Fruit fly (Drosophila melanogaster) whole organism, embryonic: Measurements from ENCODE around the gene CG5934.

Source experiments
- CG10209 ChIP-seq: fragments of 200-800 bp; sonication (Bioruptor generic); optimal IDR thresholded peaks from 3 replicates; lab custom pipeline; 2017; ENCODE audit warnings: missing biosample characterization, mild to moderate bottlenecking, missing genetic modification characterization, missing genetic modification reagents
- CG10543 ChIP-seq: fragments of 200-800 bp; sonication (Bioruptor generic); optimal IDR thresholded peaks from 3 replicates; lab custom pipeline; 2017; ENCODE audit warnings: missing biosample characterization, mild to moderate bottlenecking, missing genetic modification characterization, moderate library complexity
- CG10979 ChIP-seq: fragments of 200-800 bp; sonication (Bioruptor generic); optimal IDR thresholded peaks from 2 replicates; lab custom pipeline; 2018; ENCODE audit warnings: missing biosample characterization, mild to moderate bottlenecking, missing genetic modification characterization, moderate library complexity
- CG11398 ChIP-seq: fragments of 200-800 bp; sonication (Bioruptor generic); optimal IDR thresholded peaks from 2 replicates; lab custom pipeline; 2016; ENCODE audit warnings: missing biosample characterization, missing genetic modification characterization
- CG12104 ChIP-seq: fragments of 200-800 bp; sonication (Bioruptor generic); optimal IDR thresholded peaks from 3 replicates; lab custom pipeline; 2016; ENCODE audit warnings: missing biosample characterization, missing genetic modification characterization
- CG15073 ChIP-seq: fragments of 200-800 bp; sonication (Bioruptor generic); optimal IDR thresholded peaks from 2 replicates; lab custom pipeline; 2016; ENCODE audit warnings: missing biosample characterization, missing genetic modification characterization
- CG16863 ChIP-seq: fragments of 200-800 bp; sonication (Bioruptor generic); optimal IDR thresholded peaks from 3 replicates; lab custom pipeline; 2016; ENCODE audit warnings: missing biosample characterization, missing genetic modification characterization
- CG17361 ChIP-seq: fragments of 200-800 bp; sonication (Bioruptor generic); IDR thresholded peaks from 3 replicates; pipeline ENCODE4 v1.3.6; 2022; ENCODE audit warnings: missing biosample characterization, missing genetic modification characterization
- CG2678 ChIP-seq: fragments of 200-800 bp; sonication (Bioruptor generic); optimal IDR thresholded peaks from 3 replicates; lab custom pipeline; 2019; ENCODE audit warnings: missing biosample characterization, mild to moderate bottlenecking, missing genetic modification characterization, moderate library complexity
- CG3281 ChIP-seq: fragments of 200-800 bp; sonication (Bioruptor generic); optimal IDR thresholded peaks from 3 replicates; lab custom pipeline; 2017; ENCODE audit warnings: missing biosample characterization, mild to moderate bottlenecking, missing genetic modification characterization
- CG3407 ChIP-seq: fragments of 200-800 bp; sonication (Bioruptor generic); optimal IDR thresholded peaks from 2 replicates; lab custom pipeline; 2018; ENCODE audit warnings: missing biosample characterization, mild to moderate bottlenecking, missing genetic modification characterization
- CG4424 ChIP-seq: fragments of 200-800 bp; sonication (Bioruptor generic); optimal IDR thresholded peaks from 3 replicates; lab custom pipeline; 2016; ENCODE audit warnings: missing biosample characterization, missing genetic modification characterization
- CG4820 ChIP-seq: fragments of 200-800 bp; sonication (Bioruptor generic); optimal IDR thresholded peaks from 3 replicates; lab custom pipeline; 2016; ENCODE audit warnings: missing biosample characterization, missing genetic modification characterization
- CG7556 ChIP-seq: fragments of 200-800 bp; sonication (Bioruptor generic); optimal IDR thresholded peaks from 2 replicates; lab custom pipeline; 2017; ENCODE audit warnings: missing biosample characterization, mild to moderate bottlenecking, missing genetic modification characterization
- CG8359 ChIP-seq: fragments of 200-800 bp; sonication (Bioruptor generic); optimal IDR thresholded peaks from 2 replicates; lab custom pipeline; 2017; ENCODE audit warnings: missing biosample characterization, mild to moderate bottlenecking, missing genetic modification characterization, borderline replicate concordance
- CG8478 ChIP-seq: fragments of >200 bp; optimal IDR thresholded peaks from 2 replicates; lab custom pipeline; 2018
- CG8924 ChIP-seq: fragments of 200-800 bp; optimal IDR thresholded peaks from 3 replicates; lab custom pipeline; 2019; ENCODE audit warnings: missing biosample characterization, mild to moderate bottlenecking, missing genetic modification characterization, moderate library complexity
- CG8944 ChIP-seq: fragments of 200-800 bp; sonication (Bioruptor generic); optimal IDR thresholded peaks from 3 replicates; lab custom pipeline; 2016; ENCODE audit warnings: missing biosample characterization, missing genetic modification characterization
- CG9215 ChIP-seq: fragments of 200-800 bp; sonication (Bioruptor generic); IDR thresholded peaks from 2 replicates; pipeline ENCODE4 v1.3.6; 2022; ENCODE audit warnings: missing biosample characterization, missing genetic modification characterization
- D19B ChIP-seq: fragments of 200-800 bp; sonication (Bioruptor generic); optimal IDR thresholded peaks from 2 replicates; lab custom pipeline; 2017; ENCODE audit warnings: missing biosample characterization, mild to moderate bottlenecking, missing genetic modification characterization
- E2f2 ChIP-seq: fragments of 200-800 bp; sonication (Bioruptor generic); IDR thresholded peaks from 2 replicates; pipeline ENCODE4 v1.3.6; 2022; ENCODE audit warnings: missing biosample characterization, missing genetic modification characterization
- ERR ChIP-seq: fragments of 200-800 bp; sonication (Bioruptor generic); optimal IDR thresholded peaks from 2 replicates; lab custom pipeline; 2016; ENCODE audit warnings: missing biosample characterization, missing genetic modification characterization
- H2.0 ChIP-seq: fragments of 200-800 bp; sonication (Bioruptor generic); IDR thresholded peaks from 2 replicates; pipeline ENCODE4 v1.3.6; 2022; ENCODE audit warnings: missing biosample characterization, missing genetic modification characterization
- Hand ChIP-seq: fragments of 200-800 bp; sonication (Bioruptor generic); optimal IDR thresholded peaks from 2 replicates; lab custom pipeline; 2017; ENCODE audit warnings: mild to moderate bottlenecking, missing biosample characterization, missing genetic modification reagents, missing genetic modification characterization
- HmgD ChIP-seq: fragments of 200-800 bp; sonication (Bioruptor generic); optimal IDR thresholded peaks from 3 replicates; lab custom pipeline; 2016; ENCODE audit warnings: missing biosample characterization, missing genetic modification characterization
- HmgZ ChIP-seq: fragments of 200-800 bp; sonication (Bioruptor generic); optimal IDR thresholded peaks from 2 replicates; lab custom pipeline; 2018; ENCODE audit warnings: missing biosample characterization, mild to moderate bottlenecking, missing genetic modification characterization
- NC2β ChIP-seq: fragments of 200-800 bp; sonication (Bioruptor generic); optimal IDR thresholded peaks from 2 replicates; lab custom pipeline; 2016; ENCODE audit warnings: missing biosample characterization, missing genetic modification characterization
- NfI ChIP-seq: fragments of 200-800 bp; sonication (Bioruptor generic); optimal IDR thresholded peaks from 3 replicates; lab custom pipeline; 2018; ENCODE audit warnings: missing biosample characterization, mild to moderate bottlenecking, missing genetic modification characterization, moderate library complexity
- Opbp ChIP-seq: fragments of 200-800 bp; sonication (Bioruptor generic); IDR thresholded peaks from 3 replicates; pipeline ENCODE4 v1.3.6; 2022; ENCODE audit warnings: missing biosample characterization, missing genetic modification characterization; ENCODE audit not compliant: partially characterized antibody
- Six4 ChIP-seq: fragments of 200-800 bp; sonication (Bioruptor generic); optimal IDR thresholded peaks from 2 replicates; lab custom pipeline; 2016; ENCODE audit warnings: missing biosample characterization, missing genetic modification characterization
- Sox100B ChIP-seq: fragments of 200-800 bp; sonication (Bioruptor generic); optimal IDR thresholded peaks from 3 replicates; lab custom pipeline; 2018; ENCODE audit warnings: missing biosample characterization, mild to moderate bottlenecking, missing genetic modification characterization
- Ssrp ChIP-seq: fragments of 200-800 bp; sonication (Bioruptor generic); optimal IDR thresholded peaks from 2 replicates; lab custom pipeline; 2018; ENCODE audit warnings: missing biosample characterization, mild to moderate bottlenecking, missing genetic modification characterization, moderate library complexity
- az2 ChIP-seq: fragments of 200-800 bp; sonication (Bioruptor generic); optimal IDR thresholded peaks from 3 replicates; lab custom pipeline; 2016; ENCODE audit warnings: missing biosample characterization, missing genetic modification characterization
- btn ChIP-seq: fragments of 200-800 bp; sonication (Bioruptor generic); optimal IDR thresholded peaks from 2 replicates; lab custom pipeline; 2016; ENCODE audit warnings: missing biosample characterization, missing genetic modification characterization
- chinmo ChIP-seq: fragments of 200-800 bp; sonication (Bioruptor generic); IDR thresholded peaks from 4 replicates; pipeline ENCODE4 v1.3.6; 2022; ENCODE audit warnings: missing biosample characterization, missing genetic modification characterization; ENCODE audit not compliant: partially characterized antibody
- dimm ChIP-seq: fragments of 200-800 bp; sonication (Bioruptor generic); IDR thresholded peaks from 2 replicates; pipeline ENCODE4 v1.3.6; 2022; ENCODE audit warnings: missing biosample characterization, missing genetic modification characterization
- dmrt11E ChIP-seq: fragments of 200-800 bp; sonication (Bioruptor generic); optimal IDR thresholded peaks from 3 replicates; lab custom pipeline; 2018; ENCODE audit warnings: missing biosample characterization, mild to moderate bottlenecking, missing genetic modification characterization, moderate library complexity
- eyg ChIP-seq: fragments of 200-800 bp; sonication (Bioruptor generic); optimal IDR thresholded peaks from 3 replicates; lab custom pipeline; 2016; ENCODE audit warnings: missing biosample characterization, missing genetic modification characterization
- ftz-f1 ChIP-seq: fragments of 200-800 bp; sonication (Bioruptor generic); optimal IDR thresholded peaks from 2 replicates; lab custom pipeline; 2016; ENCODE audit warnings: missing biosample characterization, missing genetic modification characterization
- gce ChIP-seq: fragments of 200-800 bp; sonication (Bioruptor generic); IDR thresholded peaks from 3 replicates; pipeline ENCODE4 v1.3.6; 2022; ENCODE audit warnings: missing biosample characterization, missing genetic modification characterization
- mirr ChIP-seq: fragments of 200-800 bp; sonication (Bioruptor generic); optimal IDR thresholded peaks from 3 replicates; lab custom pipeline; 2018; ENCODE audit warnings: missing biosample characterization, mild to moderate bottlenecking, missing genetic modification characterization
- nerfin-2 ChIP-seq: fragments of 200-800 bp; sonication (Bioruptor generic); IDR thresholded peaks from 2 replicates; pipeline ENCODE4 v1.3.6; 2022; ENCODE audit warnings: missing biosample characterization, missing genetic modification characterization; ENCODE audit not compliant: partially characterized antibody
- onecut ChIP-seq: fragments of 200-800 bp; sonication (Bioruptor generic); IDR thresholded peaks from 2 replicates; pipeline ENCODE4 v1.3.6; 2022; ENCODE audit warnings: missing biosample characterization, missing genetic modification characterization
- prd ChIP-seq, 3 experiments: fragments of >200 bp in 2 of 3; fragments of 200-800 bp in 1 of 3; sonication (Bioruptor generic) in 1 of 3; optimal IDR thresholded peaks in 2 of 3; IDR thresholded peaks in 1 of 3; 2 replicates in 2 of 3; 3 replicates in 1 of 3; pipeline versions ENCODE4 v1.3.6 to Lab custom; 2017 to 2022; ENCODE audit warnings: missing biosample characterization in 1 of 3, missing genetic modification characterization in 1 of 3
- run ChIP-seq: fragments of 200-800 bp; sonication (Bioruptor generic); optimal IDR thresholded peaks from 3 replicates; lab custom pipeline; 2018; ENCODE audit warnings: missing biosample characterization, mild to moderate bottlenecking, missing genetic modification characterization
- sens ChIP-seq: fragments of 200-800 bp; sonication (Bioruptor generic); peaks from one replicate; lab custom pipeline; 2016; ENCODE audit warnings: missing biosample characterization, missing genetic modification characterization
- slbo ChIP-seq: fragments of 200-800 bp; sonication (Bioruptor generic); IDR thresholded peaks from 2 replicates; pipeline ENCODE4 v1.3.6; 2022; ENCODE audit warnings: missing biosample characterization, missing genetic modification characterization
- sqz ChIP-seq: fragments of 200-800 bp; sonication (Bioruptor generic); optimal IDR thresholded peaks from 3 replicates; lab custom pipeline; 2018; ENCODE audit warnings: missing biosample characterization, mild to moderate bottlenecking, missing genetic modification characterization
- tll ChIP-seq, 2 experiments: fragments of 200-800 bp in 1 of 2; fragments of >200 bp in 1 of 2; sonication (Bioruptor generic) in 1 of 2; optimal IDR thresholded peaks; 2 replicates each; lab custom pipeline; 2017 to 2019; ENCODE audit warnings: missing biosample characterization in 2 of 2, missing genetic modification characterization in 2 of 2, mild to moderate bottlenecking in 1 of 2, moderate library complexity in 1 of 2
- tna ChIP-seq: fragments of 200-800 bp; sonication (Bioruptor generic); IDR thresholded peaks from 2 replicates; pipeline ENCODE4 v1.3.6; 2022; ENCODE audit warnings: missing biosample characterization, missing genetic modification characterization; ENCODE audit not compliant: partially characterized antibody
- z ChIP-seq: fragments of 200-800 bp; sonication (Bioruptor generic); IDR thresholded peaks from 3 replicates; pipeline ENCODE4 v1.3.6; 2022; ENCODE audit warnings: missing biosample characterization, missing genetic modification characterization

The CG5934 gene

DNA sequence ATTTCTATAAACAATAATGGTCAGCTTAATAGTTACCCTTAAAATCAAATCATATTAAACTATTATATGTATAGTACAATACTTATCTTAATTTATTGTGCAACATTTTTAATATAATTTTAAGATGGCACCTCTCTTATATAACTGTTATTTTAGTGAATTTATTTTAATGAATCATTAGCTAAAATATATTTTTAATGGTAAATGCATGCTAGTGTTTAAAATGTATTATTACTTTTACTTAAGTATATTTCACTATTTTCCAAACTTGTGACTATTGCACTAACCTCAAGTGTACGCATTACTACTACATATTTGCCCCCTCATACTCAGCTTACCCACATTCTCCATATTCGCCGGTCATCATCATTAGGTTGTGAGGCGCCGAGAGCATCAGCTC lies 27.2 kb upstream of the CG5934 start (continued):
- TF ChIP-seq eyg (GFP tag; lab: Kevin White, UChicago), result no peak
- peak; percentile 67 for TF ChIP-seq slbo (GFP tag; lab: Robert Waterston, UW)
- peak; percentile 10 for TF ChIP-seq D19B (GFP tag; lab: Kevin White, UChicago)
- no peak for TF ChIP-seq prd (optimal IDR thresholded peaks at IDR 0.05; lab: Kevin White, UChicago)
- peak; percentile 5; the same call in 1 of the 3 replicates for TF ChIP-seq prd (GFP tag; IDR thresholded peaks at IDR 0.05; lab: Robert Waterston, UW)
- TF ChIP-seq HmgZ (tag; lab: Kevin White, UChicago), result peak; percentile 61
- TF ChIP-seq CG8478 (lab: Kevin White, UChicago), result no peak
- TF ChIP-seq CG3407, result peak; percentile 44
- no peak for TF ChIP-seq z (GFP tag; lab: Robert Waterston, UW)
- no peak for TF ChIP-seq Opbp (GFP tag; lab: Robert Waterston, UW)
- peak; percentile 33; the same call in 1 of the 3 replicates for TF ChIP-seq gce (GFP tag; lab: Robert Waterston, UW)
- peak; percentile 41; the same call in 1 of the 2 replicates for TF ChIP-seq E2f2 (GFP tag; lab: Robert Waterston, UW)
- no peak for TF ChIP-seq tll (GFP tag; optimal IDR thresholded peaks at IDR 0.05; lab: Kevin White, UChicago)
- TF ChIP-seq CG10979 (tag; lab: Kevin White, UChicago), result peak; percentile 89
- peak; percentile 42 for TF ChIP-seq CG4424 (GFP tag; lab: Kevin White, UChicago)
- TF ChIP-seq CG4820, result peak; percentile 50
- TF ChIP-seq Hand, result peak; percentile 67
- peak; percentile 84 for TF ChIP-seq CG3281
- TF ChIP-seq NfI (GFP tag; lab: Kevin White, UChicago), result peak; percentile 52
- no peak for TF ChIP-seq CG15073 (GFP tag; lab: Kevin White, UChicago)
- TF ChIP-seq CG8924 (tag; lab: Kevin White, UChicago), result peak; percentile 94
- no peak for TF ChIP-seq nerfin-2 (GFP tag; lab: Robert Waterston, UW)
- peak; percentile 67 for TF ChIP-seq az2
- TF ChIP-seq Sox100B, result peak; percentile 90
- TF ChIP-seq onecut, result peak; percentile 56
- no peak for TF ChIP-seq mirr (GFP tag; lab: Kevin White, UChicago)
- TF ChIP-seq CG10209, result peak; percentile 78
- TF ChIP-seq btn (GFP tag; lab: Kevin White, UChicago), result no peak
- TF ChIP-seq ftz-f1 (GFP tag; lab: Kevin White, UChicago), result no peak
- no peak for TF ChIP-seq tna (GFP tag; lab: Robert Waterston, UW)
- TF ChIP-seq Ssrp (tag; lab: Kevin White, UChicago), result peak; percentile 83
- no peak for TF ChIP-seq ERR (GFP tag; lab: Kevin White, UChicago)
- peak; percentile 2 for TF ChIP-seq CG8359 (GFP tag; lab: Kevin White, UChicago)
- no peak for TF ChIP-seq dimm (GFP tag; lab: Robert Waterston, UW)
- TF ChIP-seq CG16863 (GFP tag; lab: Kevin White, UChicago), result no peak
- TF ChIP-seq dmrt11E (tag; lab: Kevin White, UChicago), result peak; percentile 91
- peak; percentile 75 for TF ChIP-seq CG12104 (GFP tag; lab: Kevin White, UChicago)
- TF ChIP-seq chinmo, result no peak
- TF ChIP-seq NC2β (GFP tag; lab: Kevin White, UChicago), result no peak
- peak; percentile 53 for TF ChIP-seq Six4 (GFP tag; lab: Kevin White, UChicago)
- peak; percentile 86 for TF ChIP-seq CG7556 (GFP tag; lab: Kevin White, UChicago)
- TF ChIP-seq H2.0 (GFP tag; lab: Robert Waterston, UW), result peak; percentile 58
- peak; percentile 94 for TF ChIP-seq CG17361 (GFP tag; lab: Robert Waterston, UW)
- TF ChIP-seq CG10543 (GFP tag; lab: Kevin White, UChicago), result peak; percentile 13
- TF ChIP-seq CG9215 (GFP tag; lab: Robert Waterston, UW), result 0 out of 2 replicates have a peak, but pooled peaks have one; percentile 19
- no peak for TF ChIP-seq HmgD (GFP tag; lab: Kevin White, UChicago)
- peak; percentile 89 for TF ChIP-seq run (tag; lab: Kevin White, UChicago)
- no peak for TF ChIP-seq CG8944 (GFP tag; lab: Kevin White, UChicago)
- no peak for TF ChIP-seq sqz (GFP tag; lab: Kevin White, UChicago)
- peak; percentile 90 for TF ChIP-seq CG2678 (tag; lab: Kevin White, UChicago)
- no peak for TF ChIP-seq CG11398
- TF ChIP-seq sens (GFP tag; lab: Kevin White, UChicago), result peak; percentile 82
